Worm (Caenorhabditis elegans) whole organism, late embryonic: ENCODE data around the gene W02D7.12.

ENCODE experiments used
- C38D4.7 ChIP-seq: fragments of 200-800 bp; sonication (Bioruptor generic); optimal IDR thresholded peaks from 2 replicates; lab custom pipeline; 2018; ENCODE audit warnings: mild to moderate bottlenecking, missing genetic modification characterization, moderate library complexity, missing compliant biosample characterization
- F13H6.1 ChIP-seq: sonication (generic microtip); optimal IDR thresholded peaks from 2 replicates; lab custom pipeline; 2016; ENCODE audit warnings: missing genetic modification characterization, missing compliant biosample characterization
- K02D7.2 ChIP-seq: sonication (generic microtip); optimal IDR thresholded peaks from 2 replicates; lab custom pipeline; 2017; ENCODE audit warnings: mild to moderate bottlenecking, missing genetic modification characterization, missing compliant biosample characterization
- Y22D7AL.16 ChIP-seq: sonication (generic microtip); optimal IDR thresholded peaks from 2 replicates; lab custom pipeline; 2016; ENCODE audit warnings: missing genetic modification characterization, missing compliant biosample characterization
- ceh-14 ChIP-seq: sonication (generic microtip); optimal IDR thresholded peaks from 2 replicates; lab custom pipeline; 2016; ENCODE audit warnings: missing genotype, missing genetic modification characterization, missing compliant biosample characterization
- ceh-22 ChIP-seq: sonication (generic microtip); optimal IDR thresholded peaks from 2 replicates; lab custom pipeline; 2017; ENCODE audit warnings: missing biosample characterization, missing genetic modification characterization
- ceh-31 ChIP-seq: sonication (generic microtip); optimal IDR thresholded peaks from 2 replicates; lab custom pipeline; 2016; ENCODE audit warnings: missing genetic modification characterization, missing compliant biosample characterization
- ceh-48 ChIP-seq: sonication (generic microtip); optimal IDR thresholded peaks from 2 replicates; lab custom pipeline; 2016; ENCODE audit warnings: missing genetic modification characterization, inconsistent platforms, missing compliant biosample characterization
- ceh-9 ChIP-seq: sonication (generic microtip); optimal IDR thresholded peaks from 2 replicates; lab custom pipeline; 2016; ENCODE audit warnings: mild to moderate bottlenecking, missing genetic modification characterization, inconsistent platforms, missing compliant biosample characterization
- ets-4 ChIP-seq: sonication (generic microtip); optimal IDR thresholded peaks from 2 replicates; lab custom pipeline; 2016; ENCODE audit warnings: missing genetic modification characterization, missing compliant biosample characterization
- fkh-10 ChIP-seq: fragments of 150-350 bp; optimal IDR thresholded peaks from 2 replicates; lab custom pipeline; 2014; ENCODE audit warnings: missing biosample characterization, missing genetic modification reagents, missing genetic modification characterization
- fkh-6 ChIP-seq: sonication (generic microtip); optimal IDR thresholded peaks from 2 replicates; lab custom pipeline; 2016; ENCODE audit warnings: missing genetic modification characterization, missing compliant biosample characterization
- gmeb-2 ChIP-seq: sonication (generic microtip); optimal IDR thresholded peaks from 2 replicates; lab custom pipeline; 2016; ENCODE audit warnings: missing genetic modification characterization, inconsistent platforms, missing compliant biosample characterization
- hlh-15 ChIP-seq: sonication (generic microtip); optimal IDR thresholded peaks from 2 replicates; lab custom pipeline; 2016; ENCODE audit warnings: missing genetic modification characterization, missing compliant biosample characterization
- lim-6 ChIP-seq: sonication (generic microtip); optimal IDR thresholded peaks from 2 replicates; lab custom pipeline; 2016; ENCODE audit warnings: missing genetic modification characterization, missing compliant biosample characterization
- lin-11 ChIP-seq: fragments of 200-800 bp; sonication (Bioruptor generic); optimal IDR thresholded peaks from 2 replicates; lab custom pipeline; 2018; ENCODE audit warnings: mild to moderate bottlenecking, missing genetic modification characterization, missing compliant biosample characterization
- npax-4 ChIP-seq: sonication (generic microtip); optimal IDR thresholded peaks from 2 replicates; lab custom pipeline; 2016; ENCODE audit warnings: missing genetic modification characterization, missing compliant biosample characterization
- odd-2 ChIP-seq: sonication (generic microtip); optimal IDR thresholded peaks from 2 replicates; lab custom pipeline; 2017; ENCODE audit warnings: antibody characterized with exemption, mild to moderate bottlenecking, missing genetic modification characterization, missing compliant biosample characterization
- pat-9 ChIP-seq: fragments of 200-800 bp; sonication (Bioruptor generic); optimal IDR thresholded peaks from 2 replicates; lab custom pipeline; 2018; ENCODE audit warnings: mild to moderate bottlenecking, missing genetic modification characterization, moderate library complexity, missing compliant biosample characterization
- pax-1 ChIP-seq: fragments of 150-350 bp; optimal IDR thresholded peaks from 2 replicates; lab custom pipeline; 2014; ENCODE audit warnings: missing biosample characterization, missing genetic modification characterization
- pha-2 ChIP-seq: sonication (generic microtip); optimal IDR thresholded peaks from 2 replicates; lab custom pipeline; 2017; ENCODE audit warnings: mild to moderate bottlenecking, missing genetic modification characterization, missing compliant biosample characterization
- pros-1 ChIP-seq: fragments of 150-350 bp; optimal IDR thresholded peaks from 2 replicates; lab custom pipeline; 2014; ENCODE audit warnings: missing biosample characterization, missing genetic modification reagents, missing genetic modification characterization
- rnt-1 ChIP-seq: sonication (generic microtip); optimal IDR thresholded peaks from 2 replicates; lab custom pipeline; 2016; ENCODE audit warnings: missing genetic modification characterization, missing compliant biosample characterization
- sox-2 ChIP-seq: fragments of 200-800 bp; sonication (Bioruptor generic); IDR thresholded peaks from 2 replicates; pipeline ENCODE4 v1.3.6; 2022; ENCODE audit warnings: missing genetic modification reagents, missing genetic modification characterization, missing compliant biosample characterization
- sox-4 ChIP-seq: sonication (generic microtip); optimal IDR thresholded peaks from 2 replicates; lab custom pipeline; 2017; ENCODE audit warnings: mild to moderate bottlenecking, missing genetic modification characterization, inconsistent platforms, missing compliant biosample characterization
- syd-9 ChIP-seq: sonication (generic microtip); optimal IDR thresholded peaks from 2 replicates; lab custom pipeline; 2016; ENCODE audit warnings: mild to moderate bottlenecking, missing genetic modification characterization, moderate library complexity, missing compliant biosample characterization
- tbx-7 ChIP-seq: sonication (generic microtip); optimal IDR thresholded peaks from 2 replicates; lab custom pipeline; 2016; ENCODE audit warnings: missing genotype, missing genetic modification characterization, missing compliant biosample characterization
- unc-3 ChIP-seq, 2 experiments: fragments of 200-800 bp in 1 of 2; sonication (Bioruptor generic) in 1 of 2; sonication (generic microtip) in 1 of 2; conservative IDR thresholded peaks in 1 of 2; optimal IDR thresholded peaks in 1 of 2; 2 replicates each; pipeline versions ENCODE4 v1.3.6 to Lab custom; 2016 to 2022; ENCODE audit warnings: missing compliant biosample characterization in 2 of 2, missing genetic modification characterization in 2 of 2, missing genetic modification reagents in 1 of 2
- unc-55 ChIP-seq: sonication (generic microtip); optimal IDR thresholded peaks from 2 replicates; lab custom pipeline; 2017; ENCODE audit warnings: missing biosample characterization, missing genetic modification reagents, missing genetic modification characterization
- unc-86 ChIP-seq: sonication (generic microtip); optimal IDR thresholded peaks from 2 replicates; lab custom pipeline; 2016; ENCODE audit warnings: missing genetic modification characterization, missing compliant biosample characterization
- zip-5 ChIP-seq: sonication (generic microtip); optimal IDR thresholded peaks from 2 replicates; lab custom pipeline; 2016; ENCODE audit warnings: missing genetic modification characterization, missing compliant biosample characterization
- ztf-16 ChIP-seq: sonication (generic microtip); optimal IDR thresholded peaks from 2 replicates; lab custom pipeline; 2017; ENCODE audit warnings: missing genetic modification characterization, missing compliant biosample characterization

The W02D7.12 gene

DNA sequence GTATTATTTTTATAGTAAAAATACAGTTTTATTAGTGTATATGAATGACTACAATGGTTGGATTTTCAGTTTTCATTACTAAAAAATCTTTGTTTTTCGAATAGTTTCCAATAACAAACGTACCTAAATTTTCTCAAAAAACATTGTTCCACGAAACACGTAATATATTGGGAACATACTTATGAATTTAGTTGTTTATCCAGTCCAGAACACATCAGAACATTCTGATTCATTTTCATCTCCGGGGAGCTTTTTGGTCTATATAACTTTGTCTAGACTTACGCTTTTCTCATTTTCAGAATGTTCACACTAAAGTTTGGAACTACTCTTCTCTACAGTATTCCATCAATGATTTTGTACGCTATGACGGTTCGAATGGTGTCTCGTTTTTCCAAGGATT, 19.5 kb upstream of the W02D7.12 start, which contains the start of gene srg-33:
TSS of gene srg-33 (plus strand) at position 301 of the 400 bp plus-strand sequence.
- TF ChIP-seq hlh-15, result no peak
- TF ChIP-seq ceh-31 (tag; lab: Kevin White, UChicago), result no peak
- TF ChIP-seq unc-86 (tag; lab: Kevin White, UChicago), result no peak
- TF ChIP-seq K02D7.2 (tag; lab: Kevin White, UChicago), result no peak
- TF ChIP-seq, all 69 proteins: peak for 0

DNA sequence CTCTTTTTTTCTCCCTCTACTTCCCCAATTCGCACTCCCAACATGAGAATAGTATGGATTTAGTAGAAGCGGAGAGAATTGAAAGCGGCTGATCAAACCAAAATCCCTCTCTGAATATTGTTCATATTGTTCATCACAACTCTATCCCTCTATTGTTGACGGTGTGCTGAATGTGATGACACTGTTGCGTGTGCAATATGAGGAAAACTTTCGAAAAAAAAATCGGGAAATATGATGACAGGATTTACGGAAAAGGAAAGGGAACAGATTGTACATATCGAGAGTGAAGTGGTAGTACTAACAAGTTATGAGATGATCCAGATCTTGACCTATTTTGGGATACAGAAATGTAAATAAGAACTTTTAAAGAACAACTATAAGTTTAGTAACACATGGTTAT, 15.4 kb upstream of the W02D7.12 start, which contains the start of gene smex-1:
TSS of gene smex-1 (minus strand) at position 101 of the 400 bp plus-strand sequence.
- TF ChIP-seq pha-2 (tag; lab: Kevin White, UChicago), result no peak
- TF ChIP-seq ceh-14 (tag; lab: Kevin White, UChicago), result no peak
- TF ChIP-seq K02D7.2 (tag; lab: Kevin White, UChicago), result no peak
- no peak for TF ChIP-seq unc-55 (GFP tag; lab: Kevin White, UChicago)
- no peak for TF ChIP-seq ceh-48 (tag; lab: Kevin White, UChicago)

DNA sequence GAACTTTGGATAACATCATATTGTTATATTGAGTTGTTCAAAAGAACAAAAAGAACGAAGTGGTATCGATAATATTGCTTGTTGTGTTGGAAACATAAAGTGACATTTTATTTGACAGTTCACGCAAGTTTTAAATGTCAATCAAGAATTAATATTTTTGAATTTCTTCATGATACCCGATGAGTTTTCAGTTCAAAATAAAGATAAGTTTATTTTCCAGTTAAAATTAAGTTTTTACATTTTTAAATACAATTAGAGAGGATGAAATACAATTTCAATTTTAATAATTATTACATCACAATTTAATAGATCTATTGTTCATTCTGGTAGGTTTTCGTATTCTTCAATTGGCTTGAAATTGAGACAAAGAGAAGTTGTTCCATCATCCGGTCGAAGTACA, 13.8 kb upstream of the W02D7.12 start, which contains the start of gene W02D7.4:
TSS of gene W02D7.4 (minus strand) at position 101 of the 400 bp plus-strand sequence.
- TF ChIP-seq pat-9, result no peak
- TF ChIP-seq syd-9 (tag; lab: Kevin White, UChicago), result no peak
- no peak for TF ChIP-seq pros-1 (tag; lab: Kevin White, UChicago)
- no peak for TF ChIP-seq odd-2 (tag; lab: Kevin White, UChicago)
- TF ChIP-seq lim-6 (tag; lab: Kevin White, UChicago), result no peak
- no peak for TF ChIP-seq pha-2 (tag; lab: Kevin White, UChicago)
- TF ChIP-seq C38D4.7, result no peak
- TF ChIP-seq unc-3 (GFP tag; conservative IDR thresholded peaks at IDR 0.05; lab: Robert Waterston, UW), result no peak
- no peak for TF ChIP-seq unc-3 (tag; optimal IDR thresholded peaks at IDR 0.05; lab: Kevin White, UChicago)
- no peak for TF ChIP-seq ceh-14 (tag; lab: Kevin White, UChicago)
- TF ChIP-seq ceh-31 (tag; lab: Kevin White, UChicago), result no peak
- no peak for TF ChIP-seq ets-4 (tag; lab: Kevin White, UChicago)
- TF ChIP-seq fkh-6 (tag; lab: Kevin White, UChicago), result no peak
- no peak for TF ChIP-seq unc-55 (GFP tag; lab: Kevin White, UChicago)
- TF ChIP-seq, all 69 proteins: peak for 0

DNA sequence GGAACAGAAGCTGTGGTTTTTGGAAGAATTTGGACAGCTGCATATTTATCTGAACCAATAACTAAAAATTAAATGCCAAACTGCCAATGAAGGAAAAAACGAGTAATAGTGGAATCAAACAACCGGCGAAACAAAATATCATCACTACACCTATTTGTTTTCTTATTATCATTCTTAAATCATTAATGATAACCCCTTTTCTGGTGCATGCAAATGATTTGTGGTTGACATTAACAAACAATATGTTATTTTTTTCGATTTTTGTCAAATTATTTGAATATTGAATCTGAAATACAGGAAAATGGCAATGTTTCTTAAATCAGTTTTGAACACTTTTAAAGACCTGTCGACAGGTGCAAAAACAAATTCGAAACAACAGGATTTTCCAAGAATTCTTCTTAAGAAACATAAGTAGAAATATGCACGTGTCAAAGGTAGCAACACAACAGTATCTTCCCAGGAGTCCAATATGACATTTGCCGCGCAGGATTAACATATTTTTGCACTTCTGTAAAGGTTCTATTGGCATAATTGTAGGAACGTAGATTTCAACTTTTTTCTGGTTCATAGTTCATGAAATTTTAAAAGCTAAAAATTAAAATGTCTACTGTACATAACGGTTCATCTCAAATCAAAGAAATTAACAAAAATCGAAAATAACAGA, 12.0 kb upstream of the W02D7.12 start, which contains the start of gene W02D7.5:
TSS of gene W02D7.5 (minus strand) at position 51 of the 664 bp plus-strand sequence.
- TF ChIP-seq pax-1 (no peak), pat-9 (no peak), sox-2 (GFP tag; lab: Robert Waterston, UW) (no peak), sox-4 (no peak), Y22D7AL.16 (tag; lab: Kevin White, UChicago) (no peak), ceh-48 (tag; lab: Kevin White, UChicago) (no peak), ceh-31 (tag; lab: Kevin White, UChicago) (no peak), rnt-1 (tag; lab: Kevin White, UChicago) (no peak), ceh-22 (tag; lab: Kevin White, UChicago) (no peak), K02D7.2 (tag; lab: Kevin White, UChicago) (no peak), hlh-15 (no peak), zip-5 (tag; lab: Kevin White, UChicago) (no peak), fkh-10 (no peak), lin-11 (tag; lab: Kevin White, UChicago) (no peak), F13H6.1 (tag; lab: Kevin White, UChicago) (no peak), ceh-9 (tag; lab: Kevin White, UChicago) (no peak), npax-4 (no peak), gmeb-2 (tag; lab: Kevin White, UChicago) (no peak), tbx-7 (no peak), ztf-16 (tag; lab: Kevin White, UChicago) (no peak)
